Worm (Caenorhabditis elegans): ENCODE data around the gene grsp-2.

DNA sequence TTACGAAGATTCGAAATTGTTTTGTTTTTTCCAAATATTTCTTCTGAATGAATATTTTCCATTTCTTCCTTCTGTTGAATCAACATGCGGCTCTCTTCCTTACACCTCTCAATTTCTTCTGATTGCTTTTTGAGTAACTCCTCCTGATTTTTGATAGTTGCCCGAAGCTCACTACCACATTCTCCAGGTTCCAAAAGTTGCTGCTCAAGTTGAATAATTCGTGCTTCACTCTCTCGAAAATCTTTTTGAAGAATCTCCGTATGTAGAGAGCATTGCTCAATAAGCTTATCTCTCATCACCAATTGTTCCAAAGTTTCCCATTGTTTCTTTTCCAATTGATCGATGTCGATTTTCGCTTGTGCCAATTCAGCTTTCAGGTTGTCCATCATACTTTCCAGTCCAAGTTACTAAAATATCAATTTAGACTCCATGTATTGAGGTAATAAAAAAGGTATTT lies 43.3 kb upstream of the grsp-2 start, which contains the start of gene F20C5.6:
- TF ChIP-seq ccch-3 (GFP tag; optimal IDR thresholded peaks at IDR 0.05) (no peak), lsy-27 (tag; optimal IDR thresholded peaks at IDR 0.05; ENCODE audit: borderline replicate concordance, insufficient read depth) (no peak)

All from whole organism, young adult.